Fruit fly (Drosophila melanogaster): Measurements from ENCODE around the gene Ddx56.

Gene Ddx56

DNA sequence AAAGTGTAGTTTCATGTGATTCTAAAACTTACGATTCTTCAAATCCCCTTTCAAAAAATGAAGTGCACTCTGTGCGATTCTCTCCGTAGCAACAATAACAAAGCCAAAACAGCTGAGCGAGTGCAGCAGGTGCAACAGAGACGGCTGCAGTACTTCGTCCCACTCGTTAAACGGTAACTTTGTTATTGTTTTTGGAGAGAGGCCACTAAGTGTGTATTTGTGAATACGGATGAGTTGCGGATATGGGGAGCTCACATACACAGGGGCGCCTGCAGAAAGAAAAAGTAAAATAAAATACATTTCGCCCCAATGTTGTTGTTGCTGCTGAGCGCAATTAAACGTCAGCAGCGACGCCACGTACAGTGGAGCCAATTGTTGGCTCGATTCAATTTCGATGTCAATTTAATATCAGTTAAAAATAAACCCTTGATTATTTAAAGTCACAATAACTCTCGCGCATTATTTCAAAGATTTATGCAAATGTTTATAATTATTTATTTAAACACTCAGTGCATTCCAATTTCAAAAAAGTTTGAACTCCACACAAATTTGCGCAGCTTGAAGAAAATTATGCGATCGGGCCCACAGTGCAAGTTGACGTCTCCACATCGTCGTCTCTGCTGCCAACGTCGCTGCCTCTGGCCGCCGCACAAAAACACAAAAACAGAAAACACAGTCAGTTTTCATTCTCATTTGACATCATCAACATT, 20.2 kb downstream of the Ddx56 start (continued):
- TF ChIP-seq CG32767 (GFP tag; IDR thresholded peaks at IDR 0.05), result peak; percentile 95
- TF ChIP-seq CG32772 (GFP tag; IDR thresholded peaks at IDR 0.05), result peak; percentile 94
- peak; percentile 95 for TF ChIP-seq kah (GFP tag; optimal IDR thresholded peaks at IDR 0.05)
- TF ChIP-seq Mes4 (GFP tag; optimal IDR thresholded peaks at IDR 0.05), result peak; percentile 93
- TF ChIP-seq wek (GFP tag; optimal IDR thresholded peaks at IDR 0.05), result peak; percentile 84
- peak; percentile 93 for TF ChIP-seq Dad (GFP tag; optimal IDR thresholded peaks at IDR 0.05)
- TF ChIP-seq prd (optimal IDR thresholded peaks at IDR 0.05), result no peak
- TF ChIP-seq prd (GFP tag; IDR thresholded peaks at IDR 0.05), result peak; percentile 96
- TF ChIP-seq ranshi (GFP tag; IDR thresholded peaks at IDR 0.05), result peak; percentile 96
- TF ChIP-seq onecut (GFP tag; IDR thresholded peaks at IDR 0.05), result peak; percentile 92
- TF ChIP-seq Max (GFP tag; optimal IDR thresholded peaks at IDR 0.05), result peak; percentile 97
- peak; percentile 99 for TF ChIP-seq CG2678 (tag; optimal IDR thresholded peaks at IDR 0.05)
- peak; percentile 96 for TF ChIP-seq Mrtf (GFP tag; IDR thresholded peaks at IDR 0.05)
- TF ChIP-seq CG8388 (GFP tag; optimal IDR thresholded peaks at IDR 0.05), result peak; percentile 96
- TF ChIP-seq CG32532 (GFP tag; IDR thresholded peaks at IDR 0.05), result peak; percentile 96
- peak; percentile 98 for TF ChIP-seq org-1 (GFP tag; optimal IDR thresholded peaks at IDR 0.05)
- peak; percentile 56 for TF ChIP-seq CG9797 (GFP tag; optimal IDR thresholded peaks at IDR 0.05)
- peak; percentile 97 for TF ChIP-seq Drgx (GFP tag; IDR thresholded peaks at IDR 0.05)
- TF ChIP-seq dmrt11E (tag; optimal IDR thresholded peaks at IDR 0.05), result peak; percentile 94
- TF ChIP-seq CG12219 (GFP tag; optimal IDR thresholded peaks at IDR 0.05), result peak; percentile 97
- TF ChIP-seq ab (GFP tag; optimal IDR thresholded peaks at IDR 0.05), result peak; percentile 71
- peak; percentile 95 for TF ChIP-seq CG17568 (GFP tag; optimal IDR thresholded peaks at IDR 0.05)
- TF ChIP-seq Med (GFP tag), result peak; percentile 99
- no peak for TF ChIP-seq CG13287 (GFP tag; IDR thresholded peaks at IDR 0.05; ENCODE audit: partially characterized antibody)
- TF ChIP-seq disco-r (GFP tag; optimal IDR thresholded peaks at IDR 0.05), result peak; percentile 94
- peak; percentile 94 for TF ChIP-seq trh (GFP tag; optimal IDR thresholded peaks at IDR 0.05)
- TF ChIP-seq CG9215 (GFP tag; IDR thresholded peaks at IDR 0.05), result peak; percentile 96
- TF ChIP-seq CG31441 (GFP tag; IDR thresholded peaks at IDR 0.05), result peak; percentile 99
- peak; percentile 98 for TF ChIP-seq Hmr (GFP tag; optimal IDR thresholded peaks at IDR 0.05)
- TF ChIP-seq CG6854 (GFP tag; optimal IDR thresholded peaks at IDR 0.05), result peak; percentile 96
- TF ChIP-seq Bdp1 (GFP tag; optimal IDR thresholded peaks at IDR 0.05), result peak; percentile 91
- TF ChIP-seq Hsf (GFP tag; optimal IDR thresholded peaks at IDR 0.05), result peak; percentile 98
- TF ChIP-seq az2 (GFP tag; optimal IDR thresholded peaks at IDR 0.05), result peak; percentile 98
- TF ChIP-seq btn (GFP tag; optimal IDR thresholded peaks at IDR 0.05), result peak; percentile 86
- TF ChIP-seq CG7786 (GFP tag; optimal IDR thresholded peaks at IDR 0.05), result peak; percentile 96
- TF ChIP-seq ara (GFP tag; IDR thresholded peaks at IDR 0.05), result peak; percentile 94
- peak; percentile 95 for TF ChIP-seq maf-S (GFP tag; optimal IDR thresholded peaks at IDR 0.05)
- no peak; the same call in none of the 2 replicates for TF ChIP-seq dan (GFP tag; IDR thresholded peaks at IDR 0.05)
- peak; percentile 88 for TF ChIP-seq CG31365 (tag; optimal IDR thresholded peaks at IDR 0.05)
- TF ChIP-seq Rx (GFP tag; IDR thresholded peaks at IDR 0.05), result peak; percentile 93
- peak; percentile 89 for TF ChIP-seq CG2199 (GFP tag; IDR thresholded peaks at IDR 0.05)
- TF ChIP-seq fru (optimal IDR thresholded peaks at IDR 0.05), result no peak
- peak; percentile 96 for TF ChIP-seq Blimp-1 (GFP tag; optimal IDR thresholded peaks at IDR 0.05)
- peak; percentile 95 for TF ChIP-seq corto (GFP tag; optimal IDR thresholded peaks at IDR 0.05)
- peak; percentile 89 for TF ChIP-seq CG1792 (GFP tag; optimal IDR thresholded peaks at IDR 0.05)
- peak; percentile 82 for TF ChIP-seq E2f2 (GFP tag; IDR thresholded peaks at IDR 0.05)
- TF ChIP-seq dmrt99B (tag; optimal IDR thresholded peaks at IDR 0.05), result peak; percentile 99
- peak; percentile 91 for TF ChIP-seq Atf3 (GFP tag; optimal IDR thresholded peaks at IDR 0.05)
- peak; percentile 93 for TF ChIP-seq trem (tag; optimal IDR thresholded peaks at IDR 0.05)
- TF ChIP-seq sens-2 (GFP tag; IDR thresholded peaks at IDR 0.05), result peak; percentile 84
- TF ChIP-seq twi (tag; optimal IDR thresholded peaks at IDR 0.05), result peak; percentile 95
